Worm (Caenorhabditis elegans) whole organism, young adult: ENCODE results near the gene clec-196.
"Not testable (repeated sequence)": the region's sequence is repeated elsewhere in the genome, so short reads cannot be mapped to it uniquely, and the experiment has no call there.

Experiments used
- F10E7.11 ChIP-seq: sonication (generic microtip); optimal IDR thresholded peaks from 2 replicates; lab custom pipeline; 2017; ENCODE audit warnings: mild to moderate bottlenecking, missing genetic modification characterization, moderate library complexity, missing compliant biosample characterization
- K11D2.4 ChIP-seq: fragments of 200-800 bp; sonication (Bioruptor generic); IDR thresholded peaks from 2 replicates; pipeline ENCODE4 v1.3.6; 2022; ENCODE audit warnings: missing genetic modification reagents, missing genetic modification characterization, missing compliant biosample characterization
- K12H6.12 ChIP-seq: fragments of 200-800 bp; sonication (Bioruptor generic); optimal IDR thresholded peaks from 2 replicates; lab custom pipeline; 2018; ENCODE audit warnings: mild to moderate bottlenecking, missing genetic modification characterization, missing compliant biosample characterization
- Y53F4B.3 ChIP-seq: fragments of 200-800 bp; sonication (Bioruptor generic); IDR thresholded peaks from 2 replicates; pipeline ENCODE4 v1.3.6; 2022; ENCODE audit warnings: missing genetic modification reagents, missing genetic modification characterization, missing compliant biosample characterization
- Y67H2A.10 ChIP-seq: fragments of 200-800 bp; sonication (Bioruptor generic); conservative IDR thresholded peaks from 2 replicates; pipeline ENCODE4 v1.3.6; 2022; ENCODE audit warnings: missing genetic modification reagents, missing genetic modification characterization, missing compliant biosample characterization
- Y95B8A.8 ChIP-seq: fragments of 200-800 bp; sonication (Bioruptor generic); IDR thresholded peaks from 2 replicates; pipeline ENCODE4 v1.3.6; 2022; ENCODE audit warnings: missing genetic modification reagents, missing genetic modification characterization, missing compliant biosample characterization
- akir-1 ChIP-seq: fragments of 200-800 bp; sonication (Bioruptor generic); optimal IDR thresholded peaks from 2 replicates; lab custom pipeline; 2018; ENCODE audit warnings: mild to moderate bottlenecking, missing genetic modification characterization, moderate library complexity, missing compliant biosample characterization
- atf-7 ChIP-seq: sonication (generic microtip); optimal IDR thresholded peaks from 2 replicates; lab custom pipeline; 2017; ENCODE audit warnings: mild to moderate bottlenecking, missing genetic modification characterization, missing compliant biosample characterization
- athp-1 ChIP-seq: sonication (generic microtip); optimal IDR thresholded peaks from 2 replicates; lab custom pipeline; 2017; ENCODE audit warnings: mild to moderate bottlenecking, missing genetic modification characterization, missing compliant biosample characterization
- ceh-58 ChIP-seq: fragments of 200-800 bp; sonication (Bioruptor generic); IDR thresholded peaks from 2 replicates; pipeline ENCODE4 v1.3.6; 2022; ENCODE audit warnings: missing genetic modification characterization, missing compliant biosample characterization
- ceh-91 ChIP-seq: fragments of 200-800 bp; sonication (Bioruptor generic); IDR thresholded peaks from 2 replicates; pipeline ENCODE4 v1.3.6; 2022; ENCODE audit warnings: missing genetic modification reagents, missing genetic modification characterization, missing compliant biosample characterization
- chd-7 ChIP-seq: sonication (generic microtip); optimal IDR thresholded peaks from 2 replicates; lab custom pipeline; 2016; ENCODE audit warnings: mild to moderate bottlenecking, missing genetic modification characterization, moderate library complexity, missing compliant biosample characterization
- dox-1 ChIP-seq: fragments of 200-800 bp; sonication (Bioruptor generic); IDR thresholded peaks from 2 replicates; pipeline ENCODE4 v1.3.6; 2022; ENCODE audit warnings: missing genetic modification reagents, missing genetic modification characterization, missing compliant biosample characterization
- ekl-4 ChIP-seq: fragments of 200-800 bp; sonication (Bioruptor generic); IDR thresholded peaks from 2 replicates; pipeline ENCODE4 v1.3.6; 2022; ENCODE audit warnings: missing genetic modification reagents, missing genetic modification characterization, missing compliant biosample characterization
- hlh-12 ChIP-seq: sonication (generic microtip); optimal IDR thresholded peaks from 2 replicates; lab custom pipeline; 2016; ENCODE audit warnings: missing genetic modification characterization, missing compliant biosample characterization
- hmg-1.2 ChIP-seq: fragments of 200-800 bp; sonication (Bioruptor generic); IDR thresholded peaks from 2 replicates; pipeline ENCODE4 v1.3.6; 2022; ENCODE audit warnings: missing genetic modification reagents, missing genetic modification characterization, missing compliant biosample characterization
- let-526 ChIP-seq: fragments of 200-800 bp; sonication (Bioruptor generic); IDR thresholded peaks from 2 replicates; pipeline ENCODE4 v1.3.6; 2022; ENCODE audit warnings: missing genetic modification reagents, missing genetic modification characterization, missing compliant biosample characterization
- lin-54 ChIP-seq: fragments of 200-800 bp; sonication (Bioruptor generic); optimal IDR thresholded peaks from 2 replicates; lab custom pipeline; 2018; ENCODE audit warnings: mild to moderate bottlenecking, missing genetic modification characterization, missing compliant biosample characterization
- lsl-1 ChIP-seq: fragments of 200-800 bp; sonication (Bioruptor generic); optimal IDR thresholded peaks from 2 replicates; lab custom pipeline; 2018; ENCODE audit warnings: mild to moderate bottlenecking, missing genetic modification characterization, moderate library complexity, missing compliant biosample characterization
- madf-10 ChIP-seq: sonication (generic microtip); optimal IDR thresholded peaks from 2 replicates; lab custom pipeline; 2016; ENCODE audit warnings: mild to moderate bottlenecking, missing genetic modification characterization, missing compliant biosample characterization
- madf-8 ChIP-seq: fragments of 200-800 bp; sonication (Bioruptor generic); conservative IDR thresholded peaks from 2 replicates; pipeline ENCODE4 v1.3.6; 2022; ENCODE audit warnings: missing genetic modification reagents, missing genetic modification characterization, missing compliant biosample characterization
- mes-4 ChIP-seq: sonication (generic microtip); optimal IDR thresholded peaks from 2 replicates; lab custom pipeline; 2016; ENCODE audit warnings: missing genotype, missing genetic modification characterization, missing compliant biosample characterization
- nhr-80 ChIP-seq: sonication (generic microtip); optimal IDR thresholded peaks from 2 replicates; lab custom pipeline; 2016; ENCODE audit warnings: missing genetic modification characterization, missing compliant biosample characterization
- rcor-1 ChIP-seq: fragments of 200-800 bp; sonication (Bioruptor generic); IDR thresholded peaks from 2 replicates; pipeline ENCODE4 v1.3.6; 2022; ENCODE audit warnings: missing genetic modification reagents, missing genetic modification characterization, missing compliant biosample characterization
- repo-1 ChIP-seq: sonication (generic microtip); optimal IDR thresholded peaks from 2 replicates; lab custom pipeline; 2017; ENCODE audit warnings: mild to moderate bottlenecking, missing genetic modification characterization, missing compliant biosample characterization
- snpc-1.3 ChIP-seq: sonication (generic microtip); optimal IDR thresholded peaks from 2 replicates; lab custom pipeline; 2017; ENCODE audit warnings: missing genetic modification characterization, mild to moderate bottlenecking, missing compliant biosample characterization, antibody characterized with exemption, moderate library complexity, missing genotype, missing genetic modification reagents; ENCODE audit not compliant: insufficient read depth
- somi-1 ChIP-seq: fragments of 200-800 bp; sonication (Bioruptor generic); optimal IDR thresholded peaks from 2 replicates; lab custom pipeline; 2018; ENCODE audit warnings: mild to moderate bottlenecking, missing genetic modification characterization, missing compliant biosample characterization
- unc-130 ChIP-seq: sonication (generic microtip); optimal IDR thresholded peaks from 2 replicates; lab custom pipeline; 2016; ENCODE audit warnings: missing genetic modification reagents, missing genetic modification characterization, missing compliant biosample characterization
- ztf-26 ChIP-seq: sonication (generic microtip); optimal IDR thresholded peaks from 2 replicates; lab custom pipeline; 2017; ENCODE audit warnings: missing genetic modification characterization, missing compliant biosample characterization
- ztf-28 ChIP-seq: fragments of 200-800 bp; sonication (Bioruptor generic); IDR thresholded peaks from 2 replicates; pipeline ENCODE4 v1.3.6; 2022; ENCODE audit warnings: missing genetic modification reagents, missing genetic modification characterization, missing compliant biosample characterization
- ztf-6 ChIP-seq: fragments of 200-800 bp; sonication (Bioruptor generic); IDR thresholded peaks from 2 replicates; pipeline ENCODE4 v1.3.6; 2022; ENCODE audit warnings: missing genetic modification reagents, missing genetic modification characterization, missing compliant biosample characterization

clec-196 gene

DNA sequence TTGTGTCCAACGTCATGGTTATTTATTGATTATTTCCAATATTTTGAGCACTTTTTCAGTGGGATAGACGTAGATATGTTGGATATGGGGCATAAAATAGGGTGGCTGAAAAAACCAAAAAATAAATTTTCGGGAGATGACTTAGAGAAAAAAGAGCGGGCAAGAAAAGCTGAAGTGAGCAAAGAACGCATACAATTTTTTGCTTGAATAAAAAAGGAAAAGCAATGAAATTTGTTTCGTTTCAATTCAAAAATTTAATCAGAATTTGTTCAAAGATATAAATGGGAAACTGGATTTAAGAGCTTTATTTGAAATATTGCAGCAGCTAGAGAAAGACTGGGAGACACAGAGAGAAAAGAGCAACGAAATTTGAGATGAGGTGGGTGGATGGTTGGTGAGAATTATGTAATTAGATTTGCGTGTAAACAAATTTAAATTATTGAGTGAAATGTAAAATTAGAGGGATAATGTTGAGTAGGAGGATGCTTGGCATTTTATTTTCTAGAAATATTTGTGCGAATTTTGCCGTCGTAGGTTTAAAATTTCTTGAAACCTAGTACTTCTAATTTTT lies 15.0 kb downstream of the clec-196 start, which contains the start of the genes T28F3.11 and slc-17.4 (continued):
- TF ChIP-seq ceh-91 (no peak), snpc-1.3 (tag; lab: Kevin White, UChicago) (no peak)

DNA sequence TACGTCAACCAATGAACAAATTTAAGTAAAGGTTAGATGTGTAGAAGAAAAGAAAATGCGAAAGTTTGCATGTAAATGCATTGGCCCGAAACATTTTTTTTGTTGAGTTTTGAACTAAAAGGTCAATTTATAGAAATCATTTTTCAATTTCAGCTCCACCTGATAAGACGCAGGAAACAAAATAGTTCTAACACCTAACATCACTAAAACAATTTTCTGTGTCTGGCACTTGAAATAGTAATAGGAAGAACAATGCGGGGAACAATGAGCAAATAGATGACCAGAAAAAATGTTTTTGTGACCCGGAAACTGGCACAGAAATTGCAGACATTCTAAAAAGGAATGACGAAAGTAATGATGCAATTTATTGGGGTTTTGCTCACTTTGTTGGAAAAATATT lies 15.6 kb downstream of the clec-196 start:
- TF ChIP-seq nhr-80 (tag; lab: Kevin White, UChicago) (peak; percentile 45), K11D2.4 (no peak)

DNA sequence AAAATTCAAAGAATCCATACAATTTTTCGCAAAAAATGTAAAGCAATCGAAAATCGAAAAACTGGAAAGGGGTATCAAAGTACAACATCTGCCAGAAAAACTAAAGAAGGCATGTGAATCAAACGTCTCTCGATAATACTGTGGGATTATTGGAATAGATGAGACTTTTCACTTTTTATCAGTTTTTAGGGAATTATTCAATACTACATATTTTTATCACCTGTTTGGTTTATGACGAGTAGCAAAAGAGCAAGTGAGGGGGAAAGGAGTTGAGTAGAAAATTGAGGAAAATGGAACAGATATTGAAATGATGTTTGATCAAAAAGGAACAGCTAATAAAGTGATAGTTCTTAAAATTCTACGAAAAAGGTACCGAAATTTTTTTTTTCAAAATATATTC lies 16.3 kb downstream of the clec-196 start:
- TF ChIP-seq nhr-80 (tag; lab: Kevin White, UChicago) (peak; percentile 9), rcor-1 (GFP tag; lab: Robert Waterston, UW) (no peak)
- TF ChIP-seq, all 124 proteins: peak for 1

DNA sequence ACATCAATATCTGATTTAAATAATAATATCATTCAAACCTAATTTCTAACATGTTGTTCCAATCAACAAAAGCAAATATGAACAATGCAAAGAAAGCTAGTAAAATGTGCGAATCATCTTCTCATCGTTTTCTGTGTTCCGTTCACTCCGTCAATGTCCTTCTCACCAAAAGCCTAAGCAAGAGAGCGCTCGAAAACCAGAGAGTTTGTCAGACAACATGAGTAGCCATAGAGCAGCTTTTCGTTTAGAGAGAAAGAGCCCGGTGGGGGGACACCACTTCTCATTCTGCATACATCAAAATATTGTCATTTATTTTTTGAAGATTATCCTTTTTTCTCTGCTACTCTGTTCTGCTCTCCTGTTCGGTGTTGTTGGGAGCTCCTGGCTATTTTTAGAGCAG lies 16.9 kb downstream of the clec-196 start:
- no peak for TF ChIP-seq madf-8
- no peak for TF ChIP-seq ztf-28 (GFP tag; lab: Robert Waterston, UW)
- TF ChIP-seq F10E7.11 (tag; lab: Kevin White, UChicago), result no peak
- TF ChIP-seq hlh-12, result no peak
- no peak for TF ChIP-seq lin-54
- no peak for TF ChIP-seq somi-1
- TF ChIP-seq akir-1 (GFP tag; lab: Kevin White, UChicago), result no peak
- no peak for TF ChIP-seq ceh-58 (GFP tag; lab: Robert Waterston, UW)
- no peak for TF ChIP-seq unc-130 (GFP tag; lab: Kevin White, UChicago)

DNA sequence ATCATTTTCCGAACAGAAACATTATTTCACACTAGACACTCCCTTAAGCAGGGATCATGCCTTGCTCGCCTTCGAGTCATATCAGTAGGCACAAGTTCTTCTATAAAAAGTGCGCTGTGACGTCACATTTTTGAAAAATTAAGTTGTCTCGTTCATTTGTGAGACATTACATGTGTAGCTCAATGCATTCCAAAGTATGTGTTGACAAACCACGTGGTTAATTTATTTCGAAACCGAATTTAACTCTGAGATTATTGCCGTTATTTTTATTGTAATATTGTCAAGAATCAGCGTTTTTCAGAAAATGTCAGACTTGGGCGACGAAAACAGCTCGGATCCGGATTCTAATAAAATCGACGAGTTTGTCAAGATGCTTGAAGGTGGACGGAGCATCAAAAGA lies 17.7 kb downstream of the clec-196 start, which contains the start of gene T28F3.5:
Gene T28F3.5, plus strand, starts transcription at position 301 of the 400 bp plus-strand sequence.
- TF ChIP-seq repo-1 (tag; lab: Kevin White, UChicago) (no peak), let-526 (GFP tag; lab: Robert Waterston, UW) (no peak)
- TF ChIP-seq, all 124 proteins: peak for 0

DNA sequence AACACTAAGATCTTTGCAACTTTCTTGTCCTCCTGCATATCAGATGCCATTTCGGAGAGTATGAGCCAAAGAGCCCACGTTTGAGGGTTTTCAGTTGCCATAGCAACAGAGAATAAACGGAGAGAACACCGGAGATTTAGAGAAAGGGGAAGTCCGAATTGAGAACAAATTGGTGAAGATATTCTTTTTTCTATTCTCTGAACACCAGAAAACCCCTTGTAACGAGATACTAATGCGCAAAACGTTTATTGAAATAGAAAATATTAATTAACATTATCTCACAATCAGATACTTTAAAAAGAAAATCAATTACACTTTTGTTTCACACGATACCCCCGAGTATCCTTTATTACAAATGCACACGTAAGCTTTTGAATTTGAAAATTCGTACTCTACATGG lies 25.2 kb downstream of the clec-196 start, which contains the start of gene ifta-2:
Gene ifta-2, minus strand, starts transcription at position 101 of the 400 bp plus-strand sequence.
- TF ChIP-seq Y67H2A.10 (GFP tag; lab: Robert Waterston, UW), result no peak

DNA sequence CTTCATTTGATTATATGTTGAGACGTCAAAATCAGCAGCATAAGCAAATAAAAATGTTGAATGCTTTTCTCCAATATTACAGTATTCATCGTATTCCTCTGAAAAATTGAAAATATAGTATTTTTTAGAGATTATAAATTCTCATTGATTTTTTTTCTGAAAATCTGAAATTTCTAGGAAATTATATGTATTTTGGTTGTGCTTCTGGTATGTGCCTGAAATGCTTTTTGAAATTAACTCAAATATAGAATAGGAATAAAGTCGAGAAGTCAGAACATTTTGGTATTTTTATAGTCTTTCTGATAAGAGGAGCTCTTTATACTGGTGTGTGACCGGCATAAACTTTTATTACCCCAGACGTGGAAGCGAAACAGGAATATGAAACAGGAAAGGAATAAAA lies 30.5 kb downstream of the clec-196 start, which contains the start of gene T28F3.8:
Gene T28F3.8, minus strand, starts transcription at position 101 of the 400 bp plus-strand sequence.
- TF ChIP-seq madf-8; Y53F4B.3 (GFP tag; lab: Robert Waterston, UW); Y95B8A.8 (GFP tag; lab: Robert Waterston, UW): not testable (repeated sequence)

DNA sequence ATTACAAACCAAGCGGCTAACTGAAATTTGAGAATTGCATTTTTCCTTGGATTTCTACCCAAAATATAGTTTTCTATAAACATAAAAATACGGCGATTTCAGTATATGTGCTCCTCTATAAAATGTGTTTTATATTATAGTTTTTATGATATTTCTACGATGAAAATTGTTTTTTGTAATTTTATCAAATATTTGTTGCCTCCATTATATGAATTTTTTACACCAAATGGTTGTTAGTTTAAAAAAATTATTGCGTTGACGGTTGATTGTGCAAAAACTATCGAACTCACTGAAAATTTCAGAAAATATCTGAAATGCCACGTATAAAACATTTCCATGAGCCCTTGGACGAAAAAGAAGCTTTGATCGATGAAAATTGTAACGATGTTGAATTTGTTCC lies 31.5 kb downstream of the clec-196 start, which contains the start of gene T28F3.9:
Gene T28F3.9, plus strand, starts transcription at position 301 of the 400 bp plus-strand sequence.
- TF ChIP-seq ztf-6 (GFP tag; lab: Robert Waterston, UW) (no peak), ekl-4 (GFP tag; lab: Robert Waterston, UW) (no peak), ztf-26 (tag; lab: Kevin White, UChicago) (no peak), hmg-1.2 (no peak), lsl-1 (no peak), dox-1 (GFP tag; lab: Robert Waterston, UW) (no peak), mes-4 (no peak), madf-10 (tag; lab: Kevin White, UChicago) (no peak), chd-7 (tag; lab: Kevin White, UChicago) (no peak), atf-7 (tag; lab: Kevin White, UChicago) (no peak), K11D2.4 (no peak), athp-1 (no peak), K12H6.12 (tag; lab: Kevin White, UChicago) (no peak), rcor-1 (GFP tag; lab: Robert Waterston, UW) (no peak)
